Fruit fly (Drosophila melanogaster): ENCODE measurements around the gene PolA1.
A peak's percentile ranks its signal among the peaks of the same experiment; 100 is the strongest.

The PolA1 gene

dm6 chr3R:21627752-21628151, 43.8 kb downstream of the PolA1 start (continued):
- TF ChIP-seq dac (GFP tag; optimal IDR thresholded peaks at IDR 0.05) (peak; percentile 35), fd85E (GFP tag; optimal IDR thresholded peaks at IDR 0.05) (no peak), Hr39 (GFP tag; optimal IDR thresholded peaks at IDR 0.05) (peak; percentile 63), CG6792 (GFP tag; optimal IDR thresholded peaks at IDR 0.05) (peak; percentile 64), CG3919 (GFP tag; optimal IDR thresholded peaks at IDR 0.05) (peak; percentile 78), CG6854 (GFP tag; optimal IDR thresholded peaks at IDR 0.05) (peak; percentile 3), CG32006 (GFP tag; optimal IDR thresholded peaks at IDR 0.05) (peak; percentile 84), Hr4 (GFP tag; optimal IDR thresholded peaks at IDR 0.05) (peak; percentile 71), net (GFP tag; optimal IDR thresholded peaks at IDR 0.05) (peak; percentile 62), CG4318 (GFP tag; optimal IDR thresholded peaks at IDR 0.05) (peak; percentile 40), OdsH (GFP tag; optimal IDR thresholded peaks at IDR 0.05) (peak; percentile 76), CG16779 (tag; optimal IDR thresholded peaks at IDR 0.05) (no peak), lz (GFP tag; optimal IDR thresholded peaks at IDR 0.05) (peak; percentile 71), CG7368 (GFP tag; optimal IDR thresholded peaks at IDR 0.05) (peak; percentile 47), Ets96B (tag; optimal IDR thresholded peaks at IDR 0.05) (peak; percentile 57), fd59A (GFP tag; optimal IDR thresholded peaks at IDR 0.05) (peak; percentile 37), svp (GFP tag) (peak; percentile 84), CG6808 (GFP tag; optimal IDR thresholded peaks at IDR 0.05) (peak; percentile 22), CG31627 (GFP tag; optimal IDR thresholded peaks at IDR 0.05) (peak; percentile 54), eg (GFP tag; IDR thresholded peaks at IDR 0.05) (peak; percentile 90), acj6 (GFP tag; optimal IDR thresholded peaks at IDR 0.05) (peak; percentile 61), CG10631 (GFP tag; optimal IDR thresholded peaks at IDR 0.05) (peak; percentile 64), salr (GFP tag; optimal IDR thresholded peaks at IDR 0.05) (peak; percentile 11 to 66), pdm3 (GFP tag; optimal IDR thresholded peaks at IDR 0.05) (peak; percentile 70), Smox (GFP tag; optimal IDR thresholded peaks at IDR 0.05) (peak; percentile 75), Hr38 (GFP tag; optimal IDR thresholded peaks at IDR 0.05) (no peak), cyc (GFP tag; optimal IDR thresholded peaks at IDR 0.05) (peak; percentile 66), ss (GFP tag; optimal IDR thresholded peaks at IDR 0.05) (peak in 1 of 2 experiments; percentile 30), CG11762 (GFP tag; optimal IDR thresholded peaks at IDR 0.05; ENCODE audit: insufficient read depth) (peak; percentile 34)

- peak; percentile 6 for TF ChIP-seq Met (GFP tag; optimal IDR thresholded peaks at IDR 0.05)
- TF ChIP-seq Eip93F (GFP tag; optimal IDR thresholded peaks at IDR 0.05), result no peak
- no peak for TF ChIP-seq Ets21C (GFP tag; optimal IDR thresholded peaks at IDR 0.05)
- TF ChIP-seq pdm3 (GFP tag; optimal IDR thresholded peaks at IDR 0.05), result no peak
- no peak for TF ChIP-seq Hr38 (GFP tag; optimal IDR thresholded peaks at IDR 0.05)
- peak; percentile 19 to 26 for TF ChIP-seq ss (GFP tag; optimal IDR thresholded peaks at IDR 0.05)
- TF ChIP-seq spab (GFP tag; optimal IDR thresholded peaks at IDR 0.05), result no peak
- TF ChIP-seq CG1621 (tag; optimal IDR thresholded peaks at IDR 0.05), result peak; percentile 34
- TF ChIP-seq eg (GFP tag; IDR thresholded peaks at IDR 0.05), result no peak
- peak; percentile 87 for TF ChIP-seq svp (GFP tag)
- TF ChIP-seq CG6808 (GFP tag; optimal IDR thresholded peaks at IDR 0.05), result no peak
- peak; percentile 60 for TF ChIP-seq net (GFP tag; optimal IDR thresholded peaks at IDR 0.05)
- peak; percentile 61 for TF ChIP-seq Sox14 (GFP tag; optimal IDR thresholded peaks at IDR 0.05)
- TF ChIP-seq CG6276 (GFP tag; optimal IDR thresholded peaks at IDR 0.05), result peak; percentile 12
- TF ChIP-seq CG8119 (GFP tag; IDR thresholded peaks at IDR 0.05), result no peak
- TF ChIP-seq Eip75B (GFP tag; optimal IDR thresholded peaks at IDR 0.05), result peak; percentile 23
- TF ChIP-seq CG11902 (GFP tag; optimal IDR thresholded peaks at IDR 0.05), result no peak
- TF ChIP-seq CG34406 (GFP tag; optimal IDR thresholded peaks at IDR 0.05), result no peak
- TF ChIP-seq vri (GFP tag; optimal IDR thresholded peaks at IDR 0.05), result peak; percentile 32
- TF ChIP-seq CG7368 (GFP tag; optimal IDR thresholded peaks at IDR 0.05), result no peak
- TF ChIP-seq Sox15 (GFP tag; optimal IDR thresholded peaks at IDR 0.05), result no peak
- peak; percentile 50 for TF ChIP-seq dsx (GFP tag; optimal IDR thresholded peaks at IDR 0.05; ENCODE audit: poor library complexity, severe bottlenecking)
- peak; percentile 2 for TF ChIP-seq CG32006 (GFP tag; optimal IDR thresholded peaks at IDR 0.05)
- TF ChIP-seq CG6854 (GFP tag; optimal IDR thresholded peaks at IDR 0.05), result peak; percentile 31
- TF ChIP-seq fd85E (GFP tag; optimal IDR thresholded peaks at IDR 0.05), result no peak
- no peak for TF ChIP-seq salr (GFP tag; optimal IDR thresholded peaks at IDR 0.05)
- peak; percentile 40 for TF ChIP-seq fkh (GFP tag; optimal IDR thresholded peaks at IDR 0.05)
- no peak for TF ChIP-seq Lpt (GFP tag; optimal IDR thresholded peaks at IDR 0.05)
- TF ChIP-seq CG6163 (GFP tag; IDR thresholded peaks at IDR 0.05), result peak; percentile 40; the same call in 1 of the 3 replicates
- no peak for TF ChIP-seq CG10631 (GFP tag; optimal IDR thresholded peaks at IDR 0.05)
- peak; percentile 15 for TF ChIP-seq achi (GFP tag; optimal IDR thresholded peaks at IDR 0.05)
- TF ChIP-seq CG6792 (GFP tag; optimal IDR thresholded peaks at IDR 0.05), result peak; percentile 3
Measured at dm6 chr3R:21626103-21626897, 45.2 kb downstream of the PolA1 start.
